Worm (Caenorhabditis elegans) whole organism, L1 larva: ENCODE results near the gene fis-1.
A peak's percentile ranks its signal among the peaks of the same experiment; 100 is the strongest.

Source experiments
- C16A3.4 ChIP-seq: fragments of 150-350 bp; optimal IDR thresholded peaks from 2 replicates; lab custom pipeline; 2014; ENCODE audit warnings: missing biosample characterization, missing genetic modification characterization
- F16B12.6 ChIP-seq: fragments of 150-350 bp; optimal IDR thresholded peaks from 2 replicates; lab custom pipeline; 2014; ENCODE audit warnings: missing biosample characterization, missing genetic modification characterization
- alr-1 ChIP-seq: fragments of 200-800 bp; sonication (Bioruptor generic); optimal IDR thresholded peaks from 2 replicates; lab custom pipeline; 2018; ENCODE audit warnings: borderline replicate concordance, mild to moderate bottlenecking, missing genetic modification characterization, missing compliant biosample characterization
- aly-2 ChIP-seq: fragments of 150-350 bp; optimal IDR thresholded peaks from 2 replicates; lab custom pipeline; 2014; ENCODE audit warnings: missing biosample characterization, missing genetic modification characterization
- ces-1 ChIP-seq: fragments of 150-350 bp; optimal IDR thresholded peaks from 2 replicates; lab custom pipeline; 2014; ENCODE audit warnings: missing biosample characterization, missing genetic modification reagents, missing genetic modification characterization
- dsc-1 ChIP-seq: sonication (generic microtip); optimal IDR thresholded peaks from 2 replicates; lab custom pipeline; 2016; ENCODE audit warnings: mild to moderate bottlenecking, missing genetic modification characterization, missing compliant biosample characterization
- efl-1 ChIP-seq, 4 experiments: fragments of 150-350 bp; optimal IDR thresholded peaks in 3 of 4; peaks in 1 of 4; 1 replicate in 1 of 4; 2 replicates in 3 of 4; lab custom pipeline; 2014; ENCODE audit warnings: missing biosample characterization in 2 of 4, missing genetic modification characterization in 2 of 4, missing genetic modification reagents in 2 of 4
- egl-27 ChIP-seq, 2 experiments: fragments of 150-350 bp in 1 of 2; sonication (generic microtip); optimal IDR thresholded peaks; 3 replicates each; lab custom pipeline; 2017 to 2018; ENCODE audit warnings: missing biosample characterization in 2 of 2, missing genetic modification characterization in 2 of 2, missing genetic modification reagents in 2 of 2
- fkh-10 ChIP-seq: sonication (generic microtip); optimal IDR thresholded peaks from 2 replicates; lab custom pipeline; 2017; ENCODE audit warnings: missing biosample characterization, missing genetic modification reagents, missing genetic modification characterization
- fkh-4 ChIP-seq: sonication (generic microtip); optimal IDR thresholded peaks from 2 replicates; lab custom pipeline; 2016; ENCODE audit warnings: missing compliant biosample characterization, missing genetic modification characterization, borderline replicate concordance
- fkh-8 ChIP-seq: sonication (generic microtip); optimal IDR thresholded peaks from 2 replicates; lab custom pipeline; 2016; ENCODE audit warnings: mild to moderate bottlenecking, missing genetic modification characterization, missing compliant biosample characterization
- fos-1 ChIP-seq: fragments of 150-350 bp; optimal IDR thresholded peaks from 2 replicates; lab custom pipeline; 2014; ENCODE audit warnings: missing biosample characterization, missing genetic modification characterization
- hlh-4 ChIP-seq: sonication (generic microtip); optimal IDR thresholded peaks from 2 replicates; lab custom pipeline; 2016; ENCODE audit warnings: mild to moderate bottlenecking, missing genetic modification characterization, missing compliant biosample characterization
- jun-1 ChIP-seq: fragments of 150-350 bp; optimal IDR thresholded peaks from 2 replicates; lab custom pipeline; 2014; ENCODE audit warnings: missing biosample characterization, missing genetic modification reagents, missing genetic modification characterization
- lin-13 ChIP-seq: fragments of 150-350 bp; optimal IDR thresholded peaks from 2 replicates; lab custom pipeline; 2014; ENCODE audit warnings: missing biosample characterization, missing genetic modification reagents, missing genetic modification characterization
- lin-14 ChIP-seq: fragments of 200-800 bp; sonication (Bioruptor generic); optimal IDR thresholded peaks from 2 replicates; lab custom pipeline; 2018; ENCODE audit warnings: mild to moderate bottlenecking, missing genetic modification characterization, moderate library complexity, missing compliant biosample characterization
- lin-35 ChIP-seq, 2 experiments: fragments of 150-350 bp; optimal IDR thresholded peaks; 2 replicates each; lab custom pipeline; 2014; ENCODE audit warnings: missing biosample characterization in 2 of 2, missing genetic modification characterization in 2 of 2, missing genetic modification reagents in 2 of 2
- lir-3 ChIP-seq: sonication (generic microtip); optimal IDR thresholded peaks from 2 replicates; lab custom pipeline; 2016; ENCODE audit warnings: mild to moderate bottlenecking, missing genetic modification characterization, moderate library complexity, missing compliant biosample characterization; ENCODE audit not compliant: poor library complexity
- mab-9 ChIP-seq: fragments of 200-800 bp; sonication (Bioruptor generic); IDR thresholded peaks from 2 replicates; pipeline ENCODE4 v1.3.6; 2022; ENCODE audit warnings: missing genetic modification reagents, missing genetic modification characterization, missing compliant biosample characterization
- mep-1 ChIP-seq: fragments of 150-350 bp; optimal IDR thresholded peaks from 2 replicates; lab custom pipeline; 2014; ENCODE audit warnings: missing biosample characterization, missing genetic modification characterization
- nhr-11 ChIP-seq: fragments of 150-350 bp; optimal IDR thresholded peaks from 2 replicates; lab custom pipeline; 2014; ENCODE audit warnings: missing biosample characterization, missing genetic modification characterization
- nhr-12 ChIP-seq: sonication (generic microtip); optimal IDR thresholded peaks from 2 replicates; lab custom pipeline; 2017; ENCODE audit warnings: missing biosample characterization, missing genetic modification characterization
- nhr-20 ChIP-seq: sonication (generic microtip); optimal IDR thresholded peaks from 2 replicates; lab custom pipeline; 2016; ENCODE audit warnings: mild to moderate bottlenecking, missing genetic modification characterization, missing compliant biosample characterization
- nhr-47 ChIP-seq: sonication (generic microtip); optimal IDR thresholded peaks from 2 replicates; lab custom pipeline; 2016; ENCODE audit warnings: mild to moderate bottlenecking, missing genetic modification characterization, moderate library complexity, missing compliant biosample characterization
- nhr-76 ChIP-seq: sonication (generic microtip); optimal IDR thresholded peaks from 2 replicates; lab custom pipeline; 2017; ENCODE audit warnings: missing biosample characterization, missing genetic modification characterization
- nhr-77 ChIP-seq: fragments of 150-350 bp; optimal IDR thresholded peaks from 2 replicates; lab custom pipeline; 2014; ENCODE audit warnings: missing biosample characterization, missing genetic modification characterization
- nhr-85 ChIP-seq: sonication (generic microtip); peaks from one replicate; lab custom pipeline; 2016; ENCODE audit warnings: missing genetic modification characterization, inconsistent platforms, missing compliant biosample characterization
- pqm-1 ChIP-seq: sonication (generic microtip); optimal IDR thresholded peaks from 3 replicates; lab custom pipeline; 2017; ENCODE audit warnings: missing biosample characterization, missing genetic modification characterization
- rnt-1 ChIP-seq: sonication (generic microtip); optimal IDR thresholded peaks from 2 replicates; lab custom pipeline; 2016; ENCODE audit warnings: mild to moderate bottlenecking, missing genetic modification characterization, moderate library complexity, missing compliant biosample characterization
- skn-1 ChIP-seq: fragments of 150-350 bp; optimal IDR thresholded peaks from 2 replicates; lab custom pipeline; 2014; ENCODE audit warnings: missing biosample characterization, missing genetic modification characterization
- sptf-1 ChIP-seq: fragments of 150-350 bp; optimal IDR thresholded peaks from 2 replicates; lab custom pipeline; 2014; ENCODE audit warnings: missing biosample characterization, missing genetic modification characterization
- unc-130 ChIP-seq: fragments of 150-350 bp; optimal IDR thresholded peaks from 2 replicates; lab custom pipeline; 2017; ENCODE audit warnings: missing biosample characterization, missing genetic modification characterization, inconsistent platforms
- unc-86 ChIP-seq: sonication (generic microtip); optimal IDR thresholded peaks from 2 replicates; lab custom pipeline; 2016; ENCODE audit warnings: missing genetic modification characterization, missing compliant biosample characterization
- unc-98 ChIP-seq: fragments of 200-800 bp; sonication (Bioruptor generic); IDR thresholded peaks from 2 replicates; pipeline ENCODE4 v1.3.6; 2022; ENCODE audit warnings: missing genetic modification characterization, missing compliant biosample characterization
- xbp-1 ChIP-seq: sonication (generic microtip); optimal IDR thresholded peaks from 2 replicates; lab custom pipeline; 2016; ENCODE audit warnings: missing genetic modification characterization, missing compliant biosample characterization
- zag-1 ChIP-seq: fragments of 150-350 bp; optimal IDR thresholded peaks from 2 replicates; lab custom pipeline; 2014; ENCODE audit warnings: missing biosample characterization, missing genetic modification characterization
- zip-4 ChIP-seq: fragments of 200-800 bp; sonication (Bioruptor generic); optimal IDR thresholded peaks from 2 replicates; lab custom pipeline; 2018; ENCODE audit warnings: mild to moderate bottlenecking, missing genetic modification characterization, moderate library complexity, missing compliant biosample characterization
- ztf-4 ChIP-seq: fragments of 150-350 bp; optimal IDR thresholded peaks from 2 replicates; lab custom pipeline; 2014; ENCODE audit warnings: missing biosample characterization, missing genetic modification characterization

Gene fis-1

DNA sequence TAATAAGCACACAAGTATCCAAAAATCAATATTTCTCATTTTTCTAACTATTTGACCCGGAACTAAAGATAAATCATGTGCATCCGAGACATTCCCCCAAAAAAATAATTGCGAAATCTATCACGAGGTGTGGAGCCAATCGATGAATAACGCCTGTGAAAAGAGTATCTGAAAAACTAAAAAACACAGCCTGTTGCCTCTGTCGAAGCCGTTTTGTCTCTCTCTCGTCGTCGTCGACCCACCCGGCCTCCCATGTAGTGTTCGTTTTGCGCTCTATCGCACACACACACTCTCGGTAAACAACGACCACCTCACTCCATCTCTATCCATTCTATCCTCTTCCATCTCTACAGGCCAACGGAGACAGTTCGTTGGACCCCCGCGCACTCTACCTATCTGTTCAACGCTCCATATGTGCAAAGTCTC is 27.8 kb downstream of the fis-1 start (continued):
- TF ChIP-seq egl-27 (tag; optimal IDR thresholded peaks at IDR 0.05; lab: Kevin White, UChicago) (no peak), unc-98 (GFP tag; lab: Robert Waterston, UW) (no peak), C16A3.4 (tag; lab: Kevin White, UChicago) (peak; percentile 36), nhr-85 (peak; percentile 20), unc-86 (tag; lab: Kevin White, UChicago) (peak; percentile 32), nhr-11 (no peak), ztf-4 (peak; percentile 36), mab-9 (GFP tag; lab: Robert Waterston, UW) (no peak), xbp-1 (tag; lab: Kevin White, UChicago) (peak; percentile 7), sptf-1 (no peak), skn-1 (tag; lab: Kevin White, UChicago) (peak; percentile 65), hlh-4 (tag; lab: Kevin White, UChicago) (no peak), jun-1 (tag; lab: Kevin White, UChicago) (peak; percentile 51), nhr-20 (tag; lab: Kevin White, UChicago) (peak; percentile 43), fos-1 (tag; lab: Kevin White, UChicago) (no peak), zag-1 (tag; lab: Kevin White, UChicago) (no peak), fkh-10 (GFP tag; lab: Kevin White, UChicago) (peak; percentile 1), lin-35 (GFP tag; optimal IDR thresholded peaks at IDR 0.05; lab: Kevin White, UChicago) (peak; percentile 32 to 60), zip-4 (GFP tag; lab: Kevin White, UChicago) (peak; percentile 93), unc-130 (tag; lab: Kevin White, UChicago) (peak; percentile 81), nhr-12 (tag; lab: Kevin White, UChicago) (no peak), lir-3 (tag; lab: Kevin White, UChicago) (peak; percentile 7), lin-13 (no peak), fkh-8 (tag; lab: Kevin White, UChicago) (peak; percentile 84)

DNA sequence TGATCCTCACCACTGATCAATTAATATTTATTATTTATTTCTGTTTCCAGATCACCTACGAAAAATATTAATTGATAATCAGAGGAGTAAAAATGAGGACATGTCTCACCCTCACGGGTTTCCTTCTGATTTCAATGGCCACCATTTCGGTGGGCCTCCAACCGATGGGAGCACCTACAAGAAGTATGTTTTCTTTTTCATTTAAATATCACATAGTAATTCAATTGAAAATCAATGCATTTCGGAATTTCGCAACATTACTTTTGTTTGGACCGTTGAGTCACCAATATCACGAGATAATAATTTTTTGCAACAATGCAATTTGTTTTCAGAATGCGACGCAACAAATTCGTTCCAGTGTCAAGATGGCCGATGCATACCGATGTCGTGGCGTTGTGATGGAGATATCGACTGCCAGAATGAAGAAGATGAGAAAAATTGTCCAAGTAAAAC is 28.4 kb downstream of the fis-1 start, which contains the start of gene gldi-2:
Gene gldi-2 (plus strand): TSS at position 51 of the 453 bp plus-strand sequence.
- TF ChIP-seq dsc-1 (tag; lab: Kevin White, UChicago) (no peak), nhr-76 (tag; lab: Kevin White, UChicago) (no peak), ces-1 (no peak), nhr-47 (no peak), aly-2 (tag; lab: Kevin White, UChicago) (no peak), nhr-85 (no peak)

DNA sequence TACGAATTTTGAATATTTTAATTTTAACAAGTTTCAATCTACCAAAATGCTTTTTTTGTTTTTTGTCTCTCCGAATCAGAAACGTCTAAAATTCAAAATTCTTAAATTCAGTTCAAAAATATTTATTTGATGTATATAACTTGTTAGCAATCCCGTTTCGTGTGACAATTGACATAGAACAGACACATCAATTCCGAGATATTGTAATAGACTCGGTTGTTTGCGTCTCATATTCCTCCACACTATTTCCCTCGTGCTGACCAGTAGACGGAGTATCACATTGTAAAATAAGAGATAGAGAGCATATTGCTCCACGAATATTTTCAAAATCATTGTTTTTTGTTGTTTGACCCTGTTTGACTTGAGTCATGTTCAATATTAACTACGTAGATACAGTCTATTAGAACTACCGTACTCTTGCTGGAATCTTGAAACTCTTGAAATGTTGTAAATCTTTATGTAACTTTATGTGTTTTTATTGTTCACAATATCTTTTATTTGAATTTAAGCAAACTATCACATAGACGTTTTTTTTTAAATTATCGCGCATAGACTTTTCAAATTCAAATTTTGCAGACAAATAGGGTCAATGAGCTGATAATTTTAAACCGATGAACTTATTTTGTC is 33.8 kb downstream of the fis-1 start, which contains the start of gene T13C2.3:
Gene T13C2.3 (plus strand): TSS at position 577 of the 627 bp plus-strand sequence.
- TF ChIP-seq rnt-1 (peak; percentile 6), pqm-1 (tag; lab: Kevin White, UChicago) (no peak), F16B12.6 (tag; lab: Kevin White, UChicago) (no peak), fkh-4 (tag; lab: Kevin White, UChicago) (no peak), lin-14 (GFP tag; lab: Kevin White, UChicago) (peak; percentile 31), fkh-8 (tag; lab: Kevin White, UChicago) (no peak), mep-1 (tag; lab: Kevin White, UChicago) (no peak), alr-1 (tag; lab: Kevin White, UChicago) (no peak), efl-1 (optimal IDR thresholded peaks at IDR 0.05; lab: Kevin White, UChicago) (no peak), efl-1 (GFP tag; optimal IDR thresholded peaks at IDR 0.05 in 1 of 2; lab: Kevin White, UChicago) (peak in 1 of 2 experiments; percentile 9), lin-35 (GFP tag; optimal IDR thresholded peaks at IDR 0.05; lab: Kevin White, UChicago) (no peak), nhr-77 (tag; lab: Kevin White, UChicago) (no peak), mab-9 (GFP tag; lab: Robert Waterston, UW) (no peak)
